Fruit fly (Drosophila melanogaster) S2 (cell line): ENCODE data around the gene CG13311.

ENCODE experiments used
- CG8478 ChIP-seq: fragments of >200 bp; optimal IDR thresholded peaks from 2 replicates; lab custom pipeline; 2018
- CTCF ChIP-seq, 2 experiments: fragments of >200 bp; optimal IDR thresholded peaks; 2 replicates each; lab custom pipeline; 2018

CG13311 gene

DNA sequence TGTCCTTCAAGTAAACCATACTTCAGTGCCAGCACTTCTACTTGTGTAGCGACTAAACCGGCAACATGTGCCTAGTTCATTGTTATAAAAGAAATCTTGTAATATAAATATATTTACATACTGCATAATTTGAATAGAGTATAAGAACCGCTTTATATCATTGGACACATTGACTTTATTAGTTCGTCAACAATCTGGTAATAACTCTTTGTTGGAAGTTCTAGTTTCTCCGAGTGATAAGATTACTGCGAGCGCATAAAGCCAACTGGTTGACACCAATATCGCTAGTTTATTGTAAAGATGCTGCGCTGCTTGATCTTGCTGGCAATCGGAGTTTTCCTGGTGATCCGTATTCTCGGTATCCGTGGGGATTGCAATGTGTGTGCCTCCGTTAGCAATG, 6.3 kb upstream of the CG13311 start, which contains the start of gene CG13308:
Gene CG13308, plus strand, starts transcription at position 301 of the 400 bp plus-strand sequence.
- TF ChIP-seq CTCF (optimal IDR thresholded peaks at IDR 0.05; lab: Kevin White, UChicago), result no peak
- TF ChIP-seq CG8478 (lab: Kevin White, UChicago), result no peak

DNA sequence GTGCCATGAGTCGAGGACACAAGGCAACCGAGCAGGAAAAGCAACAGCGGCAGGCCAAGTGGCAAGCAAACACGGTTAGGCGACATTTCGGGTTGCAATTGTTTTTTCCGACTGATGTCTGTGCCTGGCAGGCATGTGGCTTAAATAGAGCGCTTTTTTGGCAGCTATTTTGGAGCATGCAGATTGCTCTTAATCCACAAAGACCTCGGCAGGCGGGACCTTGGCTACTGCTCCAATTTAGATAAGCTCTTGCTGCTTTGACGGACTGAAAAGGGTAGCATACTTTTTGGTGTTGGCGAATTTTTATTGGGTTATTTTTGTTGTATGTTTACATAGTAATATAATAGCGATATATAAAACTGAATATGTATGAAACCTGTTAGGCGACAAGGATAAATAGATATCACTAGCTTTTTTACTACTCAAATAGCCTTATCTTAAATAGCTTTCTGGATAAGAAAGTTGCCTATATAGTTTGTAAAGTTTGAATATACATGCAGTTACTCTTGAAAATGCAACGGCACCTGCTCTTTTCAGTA, 5.2 kb upstream of the CG13311 start, which contains the start of the genes CG13312 and CG32024:
Gene CG13312, minus strand, starts transcription at position 101 of the 539 bp plus-strand sequence.
Gene CG32024, plus strand, starts transcription at position 489 of the 539 bp plus-strand sequence.
- TF ChIP-seq CTCF (optimal IDR thresholded peaks at IDR 0.05; lab: Kevin White, UChicago), result no peak
- TF ChIP-seq CG8478 (lab: Kevin White, UChicago), result no peak

DNA sequence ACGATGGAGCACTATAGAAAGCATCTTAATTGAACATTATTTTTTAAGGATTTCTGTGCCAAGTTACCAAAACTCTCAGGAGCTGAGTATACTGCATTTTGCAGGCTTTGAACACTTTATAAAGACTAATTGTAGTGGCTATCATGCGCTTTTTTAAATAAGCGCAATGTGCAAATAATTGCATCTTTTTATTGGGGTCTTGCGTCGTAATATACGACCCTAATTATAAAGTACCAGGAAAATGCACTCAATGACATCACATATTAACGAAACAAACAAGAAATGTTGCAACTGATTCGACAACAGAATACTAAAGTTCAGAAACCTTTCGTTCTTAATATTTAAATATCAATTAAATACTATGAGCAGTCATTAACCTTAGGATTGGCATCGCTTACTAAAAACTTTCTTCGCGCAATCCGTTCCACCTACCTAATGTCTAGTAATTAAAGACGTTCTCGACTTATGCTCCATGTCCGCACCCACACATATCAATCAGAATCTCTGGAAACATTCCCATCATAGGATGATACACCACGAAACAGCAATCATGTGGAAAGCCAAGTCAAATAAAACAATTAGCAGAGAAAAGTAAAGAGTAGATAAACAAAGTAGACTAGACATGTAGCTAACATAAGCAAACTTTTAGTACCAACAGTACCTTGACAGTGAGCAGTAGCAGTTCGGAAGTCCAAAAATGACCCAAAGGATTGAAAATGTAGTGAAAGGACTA, 2.3 kb upstream of the CG13311 start, which contains the start of the genes CG32023 and CG34427:
Gene CG32023, minus strand, starts transcription at position 101 of the 733 bp plus-strand sequence.
Gene CG34427, plus strand, starts transcription at position 683 of the 733 bp plus-strand sequence.
- no peak for TF ChIP-seq CG8478 (lab: Kevin White, UChicago)
- TF ChIP-seq CTCF (optimal IDR thresholded peaks at IDR 0.05; lab: Kevin White, UChicago), result no peak

DNA sequence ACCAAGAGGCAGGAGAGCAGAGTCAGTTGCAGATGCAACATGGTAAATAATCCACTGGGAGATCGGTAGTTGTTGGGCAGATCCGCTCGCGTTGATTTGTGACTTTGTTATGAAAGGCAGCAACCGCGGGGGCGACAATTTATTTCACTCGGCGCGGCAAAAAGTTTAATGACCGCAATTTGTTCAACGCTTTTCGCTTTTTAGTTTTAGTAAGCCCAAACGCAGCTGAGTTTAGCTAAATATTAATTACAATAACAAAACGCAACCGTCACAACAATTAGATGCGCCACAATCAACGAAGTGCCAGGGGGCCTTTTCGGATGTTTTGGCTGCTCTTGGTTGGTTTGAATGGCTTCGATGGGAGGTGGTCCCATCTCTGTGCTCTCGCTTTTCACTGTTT, 1.5 kb downstream of the CG13311 start, which contains the start of gene CG13310:
Gene CG13310, minus strand, starts transcription at position 101 of the 400 bp plus-strand sequence.
- no peak for TF ChIP-seq CG8478 (lab: Kevin White, UChicago)
- no peak for TF ChIP-seq CTCF (optimal IDR thresholded peaks at IDR 0.05; lab: Kevin White, UChicago)

DNA sequence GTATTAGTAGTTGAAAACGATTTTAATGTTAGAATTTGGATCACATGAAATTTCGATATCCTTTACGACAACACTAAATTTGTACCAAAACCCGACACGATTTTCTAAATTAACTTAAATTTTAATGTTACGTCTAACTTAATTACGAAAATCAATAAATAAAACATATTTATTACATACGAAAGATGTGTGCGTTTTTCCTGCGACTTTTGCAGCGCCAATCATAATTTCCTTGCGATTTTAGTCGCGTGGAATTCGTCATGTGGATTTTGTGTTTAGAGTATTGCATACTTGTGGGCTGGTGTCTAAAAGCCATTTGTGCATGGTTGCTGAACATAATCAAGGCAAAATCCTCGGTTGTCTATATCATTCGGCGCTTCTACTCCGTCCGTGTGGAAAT, 3.4 kb downstream of the CG13311 start:
- TF ChIP-seq CTCF (optimal IDR thresholded peaks at IDR 0.05; lab: Kevin White, UChicago), result no peak
- TF ChIP-seq CG8478 (lab: Kevin White, UChicago), result no peak

DNA sequence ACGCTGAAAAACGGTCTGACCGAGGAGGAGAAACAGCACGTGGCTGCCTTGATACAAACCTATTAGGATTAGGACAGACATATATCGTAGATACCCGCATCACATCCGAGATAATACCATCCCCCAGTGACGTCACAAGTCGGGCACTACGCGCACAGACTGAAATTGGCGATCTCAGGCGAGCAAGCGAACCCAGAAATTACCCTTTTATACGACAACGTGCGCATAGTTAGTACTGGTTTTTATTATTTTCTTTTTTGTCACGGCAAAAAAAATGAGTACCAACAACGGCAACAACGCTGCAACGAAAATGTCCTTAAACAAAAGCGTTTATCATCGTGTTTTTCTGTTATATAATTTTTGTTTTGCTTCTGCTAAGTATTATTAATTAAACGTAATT, 3.8 kb downstream of the CG13311 start:
- TF ChIP-seq CG8478 (lab: Kevin White, UChicago), result no peak

DNA sequence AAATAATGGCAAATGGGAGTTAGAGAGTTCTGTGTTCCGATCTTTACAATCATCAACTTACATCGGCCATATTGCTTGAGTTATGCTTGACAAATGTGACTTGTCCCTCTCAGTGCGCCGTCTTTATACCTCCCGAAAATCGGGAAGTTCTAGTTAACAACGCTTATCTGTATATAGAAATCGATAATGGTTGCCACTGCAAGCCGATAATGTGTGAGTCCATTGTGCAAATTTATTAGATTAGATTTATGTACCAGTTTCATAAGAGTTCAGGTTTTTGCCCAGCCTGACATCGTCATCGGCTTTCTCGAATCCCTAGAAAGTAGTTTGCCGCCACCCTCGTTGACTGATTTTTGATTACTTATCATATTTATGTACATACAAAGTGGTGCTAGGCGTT, 13.5 kb downstream of the CG13311 start, which contains the start of gene Acbp5:
Gene Acbp5, minus strand, starts transcription at position 101 of the 400 bp plus-strand sequence.
- TF ChIP-seq CG8478 (lab: Kevin White, UChicago) (no peak), CTCF (optimal IDR thresholded peaks at IDR 0.05; lab: Kevin White, UChicago) (no peak)

DNA sequence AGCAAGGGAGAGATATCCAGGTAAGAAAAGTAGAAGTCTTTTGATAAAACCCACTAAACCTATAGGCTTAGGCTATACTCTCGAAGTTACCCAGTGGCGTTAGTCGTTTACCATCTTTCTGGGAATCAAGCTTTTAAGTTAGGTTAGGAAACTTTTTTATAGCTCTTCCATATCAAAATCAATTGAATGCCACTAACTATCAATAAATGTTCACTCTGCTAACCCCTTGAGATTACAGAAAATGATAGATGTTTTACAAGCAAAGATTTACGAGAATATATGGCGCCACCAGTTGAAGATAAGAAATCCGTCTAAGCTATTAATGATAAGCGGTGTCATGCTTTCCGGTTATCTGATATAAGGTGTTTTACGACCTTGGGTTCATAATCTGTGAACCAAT, 14.3 kb downstream of the CG13311 start:
- TF ChIP-seq CG8478 (lab: Kevin White, UChicago) (no peak), CTCF (optimal IDR thresholded peaks at IDR 0.05; lab: Kevin White, UChicago) (no peak)

DNA sequence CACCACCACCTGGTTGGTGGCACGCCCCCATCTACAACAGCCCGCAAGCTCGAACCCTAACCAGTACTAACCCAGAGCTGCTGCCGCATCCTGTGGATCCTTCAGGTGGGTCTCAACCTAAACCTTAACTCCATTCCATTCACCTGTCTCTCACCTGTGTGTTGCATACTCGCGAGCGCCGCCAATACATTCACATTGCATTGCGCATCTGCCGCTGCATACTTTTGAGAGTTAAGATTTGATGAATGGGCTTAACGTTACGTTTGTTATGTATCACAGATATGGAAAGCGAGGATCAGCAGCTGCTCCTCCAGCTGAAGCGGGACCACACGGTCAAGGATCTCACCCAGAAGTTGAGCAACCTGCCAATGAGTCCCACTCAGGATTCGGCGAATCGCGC, 14.7 kb downstream of the CG13311 start:
- no peak for TF ChIP-seq CG8478 (lab: Kevin White, UChicago)
- no peak for TF ChIP-seq CTCF (optimal IDR thresholded peaks at IDR 0.05; lab: Kevin White, UChicago)

DNA sequence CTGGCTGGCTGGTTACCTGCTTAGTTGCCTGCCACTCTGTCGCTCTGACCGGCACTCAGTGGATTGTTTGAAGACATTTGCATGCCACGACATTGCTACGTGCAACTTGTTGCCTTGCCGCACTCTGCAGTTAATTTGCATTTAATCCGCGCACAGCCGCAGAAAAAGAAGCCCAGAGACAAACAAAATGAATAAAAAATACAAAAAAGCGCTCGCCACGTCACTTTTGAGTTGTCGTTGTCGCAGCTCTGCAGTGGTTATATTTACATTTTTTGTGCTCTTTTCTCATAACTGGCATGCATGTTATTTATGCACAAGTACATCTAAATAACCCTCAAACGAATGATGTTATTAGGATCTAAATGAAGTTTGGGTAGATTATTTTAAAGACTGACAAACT, 18.7 kb downstream of the CG13311 start:
- TF ChIP-seq CG8478 (lab: Kevin White, UChicago) (no peak), CTCF (optimal IDR thresholded peaks at IDR 0.05; lab: Kevin White, UChicago) (no peak)

DNA sequence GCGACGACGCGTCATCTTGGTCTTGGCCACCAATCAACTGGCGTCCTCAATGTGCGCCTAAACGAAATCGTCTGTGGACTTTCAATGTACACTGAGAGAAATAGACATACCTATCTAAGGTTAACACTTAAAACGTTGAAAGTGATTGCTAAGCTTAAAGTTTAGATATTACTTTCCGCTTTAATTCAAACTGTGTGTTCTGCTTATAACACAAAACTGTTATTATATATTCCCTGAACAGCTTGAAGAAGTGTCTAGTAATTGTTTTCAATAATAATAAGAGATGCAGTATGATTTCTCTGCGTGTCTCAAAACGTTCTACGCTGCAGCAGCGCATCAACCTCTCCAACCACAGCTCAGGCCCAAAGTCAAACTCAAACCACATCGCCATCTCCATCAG, 20.0 kb downstream of the CG13311 start:
- TF ChIP-seq CG8478 (lab: Kevin White, UChicago) (no peak), CTCF (optimal IDR thresholded peaks at IDR 0.05; lab: Kevin White, UChicago) (no peak)

DNA sequence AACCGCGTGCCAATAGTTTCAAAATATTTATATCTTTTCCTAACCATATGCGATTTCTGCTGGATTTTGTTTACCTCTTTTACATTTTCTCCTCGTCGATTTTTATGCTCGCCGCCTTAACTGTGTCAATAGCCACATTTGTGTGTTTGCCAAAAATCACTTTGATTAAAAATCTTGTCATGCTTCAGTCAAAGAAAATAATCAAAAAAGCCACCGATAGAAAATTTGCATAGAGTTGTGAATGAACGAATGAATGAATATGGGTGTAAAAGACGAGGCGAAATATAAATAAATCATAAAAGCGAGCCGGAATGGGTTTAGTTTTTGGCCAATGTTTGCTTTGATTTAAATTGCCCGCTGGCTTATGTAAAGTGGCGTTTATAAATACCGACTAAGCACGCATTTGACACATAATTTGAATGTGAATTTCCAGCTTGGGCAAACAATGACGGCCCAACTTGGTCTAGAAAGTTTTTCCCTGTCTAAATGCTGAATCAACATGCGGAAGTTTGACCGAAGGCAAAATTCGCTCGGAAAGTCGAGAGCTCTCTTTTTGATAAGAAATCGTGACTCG, 21.2 kb downstream of the CG13311 start:
- TF ChIP-seq CG8478 (lab: Kevin White, UChicago) (no peak), CTCF (optimal IDR thresholded peaks at IDR 0.05; lab: Kevin White, UChicago) (no peak)

DNA sequence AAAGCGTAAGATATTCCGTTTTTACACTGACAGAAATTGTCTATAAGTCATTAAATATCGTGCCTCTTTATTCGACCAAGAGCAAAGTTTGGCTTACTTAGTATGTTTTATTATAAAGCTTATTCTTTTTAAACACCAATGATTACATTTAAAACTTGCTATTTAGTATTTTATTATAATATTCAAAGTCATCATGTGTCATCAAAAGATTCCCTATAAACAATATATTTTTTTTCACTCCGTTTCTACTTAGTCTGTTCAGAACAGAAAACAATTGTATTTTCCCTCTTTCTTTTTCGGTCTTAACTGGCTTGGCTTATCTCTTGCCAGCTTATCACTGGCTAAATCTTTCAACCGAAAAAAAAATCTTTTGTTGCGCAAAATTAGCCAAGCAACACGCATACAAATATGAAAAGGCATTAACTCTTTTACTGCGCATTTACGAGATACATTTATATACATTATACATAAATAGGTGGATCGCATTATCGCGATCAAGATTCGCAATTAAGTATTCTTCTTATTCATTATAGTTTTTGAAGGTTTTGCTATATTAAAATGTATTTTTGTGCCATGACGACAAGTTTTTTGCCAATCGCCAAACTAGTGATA, 24.5 kb downstream of the CG13311 start:
- TF ChIP-seq CTCF (optimal IDR thresholded peaks at IDR 0.05; lab: Kevin White, UChicago) (no peak), CG8478 (lab: Kevin White, UChicago) (no peak)

DNA sequence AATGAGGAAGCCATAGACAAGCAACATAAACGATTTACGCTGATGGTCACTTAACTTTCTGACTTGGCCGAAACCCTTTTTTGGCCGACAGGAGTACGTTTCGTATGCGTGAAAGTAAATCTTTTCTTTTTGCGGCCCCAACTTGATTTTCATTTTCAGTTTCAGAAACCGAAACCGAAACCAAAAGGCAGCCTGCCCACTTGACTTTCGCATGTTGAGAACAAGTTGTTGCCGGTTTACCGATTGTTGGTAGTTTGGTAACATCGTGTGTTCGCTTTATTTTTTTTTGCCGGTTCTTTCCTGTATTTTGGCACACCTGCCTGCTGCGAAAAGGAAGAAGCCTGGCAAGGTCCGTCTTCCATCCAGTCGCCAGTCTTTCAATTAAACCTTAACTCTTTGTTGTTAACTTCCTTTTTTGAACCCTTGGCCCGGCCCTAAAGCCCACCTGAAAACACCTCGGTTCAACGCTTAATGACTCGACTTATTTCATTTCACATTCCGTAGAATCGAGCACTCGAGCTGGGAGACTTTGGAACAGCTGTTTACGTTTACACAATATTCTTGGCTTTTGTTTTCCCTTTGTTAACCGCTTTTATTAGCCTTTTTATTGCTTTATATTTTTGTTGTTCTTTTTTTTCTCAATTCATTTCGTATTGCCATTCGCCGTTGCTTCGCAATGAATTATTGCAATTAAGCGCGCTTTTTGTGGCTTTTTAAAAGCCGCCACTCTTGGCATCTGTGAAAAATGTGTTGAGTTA, 26.8 kb downstream of the CG13311 start:
- no peak for TF ChIP-seq CG8478 (lab: Kevin White, UChicago)
- TF ChIP-seq CTCF (optimal IDR thresholded peaks at IDR 0.05; lab: Kevin White, UChicago), result no peak
